Fruit fly (Drosophila melanogaster) ovary, adult (tissue): ENCODE data around the gene Sap-r.
A peak's percentile ranks its signal among the peaks of the same experiment; 100 is the strongest.

Source experiments
- CG17801 ChIP-seq: fragments of 200-800 bp; optimal IDR thresholded peaks from 2 replicates; lab custom pipeline; 2019; ENCODE audit warnings: missing biosample characterization, mild to moderate bottlenecking, missing genetic modification characterization, moderate library complexity; ENCODE audit not compliant: partially characterized antibody

The Sap-r gene

DNA sequence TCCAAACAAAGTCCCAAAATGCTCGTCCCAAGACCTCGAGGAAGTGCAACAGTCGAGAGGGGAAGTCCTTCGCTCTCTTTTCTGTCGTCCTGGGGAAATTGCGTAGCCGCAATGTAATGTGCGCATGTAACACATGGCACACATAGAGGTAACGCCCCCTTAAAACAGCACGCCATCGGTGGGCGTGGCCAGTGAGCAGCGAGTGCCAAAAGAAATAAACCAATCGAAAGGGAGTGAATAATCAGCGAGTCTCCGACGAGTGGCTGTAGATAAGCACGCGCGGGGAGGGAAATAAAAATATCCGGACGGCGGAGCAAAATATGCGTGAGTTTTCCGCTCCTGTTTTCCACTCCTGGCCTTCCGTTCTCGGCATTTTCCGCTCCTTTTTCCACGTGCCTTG, 20.2 kb upstream of the Sap-r start:
- no peak for TF ChIP-seq CG17801 (GFP tag; lab: Kevin White, UChicago)

DNA sequence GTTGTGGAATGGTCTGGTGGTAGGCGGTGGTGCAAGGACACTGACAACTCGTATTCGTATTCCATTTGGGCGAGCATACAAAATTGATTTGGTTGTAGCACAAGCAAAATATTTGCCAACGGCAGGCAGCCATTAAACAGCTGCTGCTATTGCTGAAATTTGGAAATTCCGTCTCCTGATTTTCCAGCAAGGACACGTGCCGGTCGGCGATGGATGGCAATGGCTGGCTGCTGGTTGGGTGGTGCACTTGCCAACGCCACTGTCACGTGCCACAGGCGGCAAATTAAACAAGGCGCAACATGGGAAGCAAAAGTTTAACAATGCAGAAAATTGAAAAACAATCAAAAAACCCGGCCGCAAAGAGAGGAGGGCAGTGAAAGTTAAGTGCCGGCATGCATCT, 15.1 kb upstream of the Sap-r start:
- TF ChIP-seq CG17801 (GFP tag; lab: Kevin White, UChicago) = no peak

DNA sequence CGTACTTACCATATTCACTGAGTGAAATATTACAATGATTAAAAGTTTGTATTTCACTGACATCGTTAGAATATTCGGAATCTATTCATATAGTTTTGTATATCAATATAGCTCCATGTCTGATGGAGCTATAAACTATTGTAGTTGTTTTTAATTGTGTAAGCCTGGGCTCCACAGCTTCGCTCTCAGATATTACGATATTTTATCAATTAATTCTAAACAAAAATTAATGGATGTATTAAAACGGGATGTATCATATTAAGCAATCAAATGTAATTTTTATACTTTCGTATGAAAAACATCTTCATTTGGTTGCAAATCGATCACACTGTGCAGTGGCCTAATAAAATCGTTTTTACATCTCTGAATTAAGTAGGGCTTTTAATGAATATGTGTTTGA, 13.2 kb upstream of the Sap-r start, which contains the start of gene CG33483:
TSS of gene CG33483 (minus strand) at position 101 of the 400 bp plus-strand sequence.
- no peak for TF ChIP-seq CG17801 (GFP tag; lab: Kevin White, UChicago)

- TF ChIP-seq CG17801 (GFP tag; lab: Kevin White, UChicago) = no peak
These were observed 4.9 kb upstream of the Sap-r start, which contains the start of gene Cyp4c3 for dm6 chr3R:30893738-30894137. Cyp4c3 (plus strand) TSS chr3R:30894038.

- TF ChIP-seq CG17801 (GFP tag; lab: Kevin White, UChicago) = no peak
These were observed 1.2 kb upstream of the Sap-r start for dm6 chr3R:30890045-30890444.

- TF ChIP-seq CG17801 (GFP tag; lab: Kevin White, UChicago) = peak; percentile 60
These were observed 932 bp downstream of the Sap-r start for dm6 chr3R:30887711-30888549.

dm6 chr3R:30887302-30887701, 1.6 kb downstream of the Sap-r start:
- no peak for TF ChIP-seq CG17801 (GFP tag; lab: Kevin White, UChicago)

dm6 chr3R:30886850-30887249, 2.0 kb downstream of the Sap-r start:
- peak; percentile 18 for TF ChIP-seq CG17801 (GFP tag; lab: Kevin White, UChicago)

DNA sequence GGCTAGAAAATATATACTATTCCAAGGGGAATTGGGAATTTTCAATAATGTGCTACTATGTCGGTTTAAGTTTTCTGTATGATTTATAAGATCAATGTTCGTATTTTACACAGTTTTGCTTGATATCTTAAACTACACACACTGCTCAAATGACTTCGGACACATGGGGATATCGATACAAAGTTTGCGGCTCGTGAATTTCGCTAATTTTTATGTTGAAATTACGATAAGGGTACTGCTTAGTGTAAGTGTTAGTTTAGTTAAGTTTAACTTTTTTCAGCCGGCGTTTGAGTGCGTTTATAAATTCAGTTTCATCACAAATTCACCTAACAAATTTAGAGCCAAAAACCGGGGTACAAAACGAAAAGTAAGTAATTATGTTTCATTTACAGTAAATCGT, 5.5 kb downstream of the Sap-r start, which contains the start of gene CG15547:
TSS of gene CG15547 (minus strand) at position 101 of the 400 bp plus-strand sequence.
- no peak for TF ChIP-seq CG17801 (GFP tag; lab: Kevin White, UChicago)

dm6 chr3R:30880894-30881293, 8.0 kb downstream of the Sap-r start, which contains the start of gene CG12071:
CG12071 (minus strand) TSS chr3R:30881027.
- TF ChIP-seq CG17801 (GFP tag; lab: Kevin White, UChicago) = no peak

- no peak for TF ChIP-seq CG17801 (GFP tag; lab: Kevin White, UChicago)
These were observed 8.8 kb downstream of the Sap-r start for dm6 chr3R:30880024-30880423.

dm6 chr3R:30878105-30878504, 10.8 kb downstream of the Sap-r start:
- TF ChIP-seq CG17801 (GFP tag; lab: Kevin White, UChicago) = no peak

DNA sequence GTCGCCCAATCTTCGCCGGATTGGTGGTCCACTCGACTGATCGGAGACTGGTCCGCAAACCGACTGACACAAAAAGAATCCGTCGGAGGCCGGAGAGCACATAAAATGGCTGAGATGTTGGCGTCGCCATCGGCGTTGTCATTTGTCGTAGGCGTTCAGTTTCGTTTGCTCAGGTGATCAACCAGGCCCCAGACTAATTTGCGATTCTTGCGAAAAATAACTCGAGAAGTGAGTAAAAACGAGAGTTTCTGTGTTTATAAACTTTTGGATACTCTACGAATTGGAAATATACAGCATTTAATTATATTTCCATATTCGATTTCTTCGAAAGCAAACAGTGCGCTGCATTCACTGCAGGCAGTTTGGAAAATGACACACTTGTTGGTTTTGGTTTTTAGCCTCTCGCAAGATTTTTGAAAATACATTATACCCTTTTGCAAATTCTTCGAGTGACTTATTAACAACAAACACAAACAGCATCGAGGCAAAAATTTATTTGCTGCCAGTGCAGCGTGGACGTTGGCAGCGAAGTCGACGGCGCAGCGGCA, 12.7 kb downstream of the Sap-r start, which contains the start of gene CG15546:
TSS of gene CG15546 (minus strand) at position 51 of the 548 bp plus-strand sequence.
- TF ChIP-seq CG17801 (GFP tag; lab: Kevin White, UChicago) = no peak

dm6 chr3R:30874679-30875078, 14.2 kb downstream of the Sap-r start:
- no peak for TF ChIP-seq CG17801 (GFP tag; lab: Kevin White, UChicago)

- no peak for TF ChIP-seq CG17801 (GFP tag; lab: Kevin White, UChicago)
These were observed 16.4 kb downstream of the Sap-r start, which contains the start of gene CG15545 for dm6 chr3R:30872301-30873044. CG15545 (minus strand) TSS chr3R:30872351.
